Worm (Caenorhabditis elegans) whole organism, early embryonic: ENCODE results near the gene F21C10.9.

Experiments used
- ama-1 ChIP-seq: fragments of 150-350 bp; optimal IDR thresholded peaks from 2 replicates; lab custom pipeline; 2014
- flt-1 ChIP-seq: fragments of 200-800 bp; sonication (Bioruptor generic); IDR thresholded peaks from 2 replicates; pipeline ENCODE4 v1.3.6; 2022; ENCODE audit warnings: missing genetic modification characterization, missing compliant biosample characterization
- hmg-4 ChIP-seq: fragments of 200-800 bp; sonication (Bioruptor generic); optimal IDR thresholded peaks from 2 replicates; lab custom pipeline; 2018; ENCODE audit warnings: mild to moderate bottlenecking, missing genetic modification characterization, missing compliant biosample characterization
- hnd-1 ChIP-seq: sonication (generic microtip); optimal IDR thresholded peaks from 2 replicates; lab custom pipeline; 2016; ENCODE audit warnings: missing genetic modification characterization, missing compliant biosample characterization
- sea-1 ChIP-seq: fragments of 200-800 bp; sonication (Bioruptor generic); conservative IDR thresholded peaks from 2 replicates; pipeline ENCODE4 v1.3.6; 2022; ENCODE audit warnings: missing genetic modification characterization, missing compliant biosample characterization
- tbx-37 ChIP-seq: fragments of 200-800 bp; sonication (Bioruptor generic); conservative IDR thresholded peaks from 2 replicates; pipeline ENCODE4 v1.3.6; 2022; ENCODE audit warnings: missing genetic modification reagents, missing genetic modification characterization, missing compliant biosample characterization

DNA sequence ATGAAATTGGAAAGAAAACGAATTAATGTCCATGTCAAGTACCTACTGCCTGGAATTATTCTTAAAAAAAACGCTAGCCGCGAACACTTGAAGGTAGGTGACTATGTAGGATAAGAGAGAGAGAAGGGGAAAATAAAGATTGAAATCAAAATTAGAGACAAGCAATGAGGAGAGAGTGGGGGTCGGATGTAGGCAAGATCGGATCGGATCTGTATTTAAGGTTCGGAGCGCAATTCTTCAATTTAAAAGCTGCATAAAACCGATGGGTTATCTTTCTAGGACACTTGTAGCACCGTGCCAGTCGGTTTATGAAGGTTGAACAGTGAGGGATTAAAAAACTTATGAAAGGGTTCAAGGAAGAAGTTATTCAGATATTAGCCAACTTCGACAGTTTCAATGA, 35.4 kb downstream of the F21C10.9 start:
- TF ChIP-seq hmg-4 (no peak), ama-1 (lab: Kevin White, UChicago) (no peak), sea-1 (GFP tag; lab: Robert Waterston, UW) (no peak), flt-1 (GFP tag; lab: Robert Waterston, UW) (no peak), hnd-1 (no peak), tbx-37 (GFP tag; lab: Robert Waterston, UW) (no peak)
